Worm (Caenorhabditis elegans) whole organism, L3 larva: ENCODE measurements around the gene twk-11.

Experiments used
- ama-1 ChIP-seq: fragments of 150-350 bp; optimal IDR thresholded peaks from 2 replicates; lab custom pipeline; 2018
- ceh-28 ChIP-seq: fragments of 150-350 bp; optimal IDR thresholded peaks from 2 replicates; lab custom pipeline; 2014; ENCODE audit warnings: missing biosample characterization, missing genetic modification reagents, missing genetic modification characterization
- daf-12 ChIP-seq: fragments of 150-350 bp; optimal IDR thresholded peaks from 2 replicates; lab custom pipeline; 2014; ENCODE audit warnings: missing biosample characterization, missing genetic modification reagents, missing genetic modification characterization
- mdl-1 ChIP-seq: fragments of 150-350 bp; optimal IDR thresholded peaks from 2 replicates; lab custom pipeline; 2014; ENCODE audit warnings: missing biosample characterization, missing genetic modification characterization
- nhr-76 ChIP-seq: fragments of 150-350 bp; sonication (generic microtip); optimal IDR thresholded peaks from 5 replicates; lab custom pipeline; 2014; ENCODE audit warnings: missing biosample characterization, missing genetic modification characterization
- skn-1 ChIP-seq: fragments of 150-350 bp; optimal IDR thresholded peaks from 2 replicates; lab custom pipeline; 2014; ENCODE audit warnings: missing biosample characterization, missing genetic modification characterization

ce11 chrV:7046005-7046404 lies 9.6 kb upstream of the twk-11 start, which contains the start of gene F20A1.2:
- TF ChIP-seq ama-1 (lab: Kevin White, UChicago) = no peak
- TF ChIP-seq ceh-28 (tag; lab: Kevin White, UChicago) = no peak
- no peak for TF ChIP-seq nhr-76 (tag; lab: Kevin White, UChicago)
- no peak for TF ChIP-seq skn-1 (tag; lab: Kevin White, UChicago)
- no peak for TF ChIP-seq mdl-1 (tag; lab: Kevin White, UChicago)
- TF ChIP-seq daf-12 (tag; lab: Kevin White, UChicago) = no peak
